1 fruit fly cellular context compared by ENCODE assay signal in genomic region chr3R:28904816-28905435, dm6.
TF ChIP-seq lines count a peak whose summit lies in the region.

No protein-coding gene starts in this region.

TF ChIP-seq in whole organism, embryonic, 481 proteins besides CTCF, POLR2A, EP300 and RAD21 (continued from another document and continues in another):
- TF ChIP-seq CG4854 (GFP tag; optimal IDR thresholded peaks at IDR 0.05; lab: Kevin White, UChicago) = no peak
- TF ChIP-seq Hey (tag; optimal IDR thresholded peaks at IDR 0.05; lab: Kevin White, UChicago) = no peak
- TF ChIP-seq exex (tag; optimal IDR thresholded peaks at IDR 0.05; lab: Kevin White, UChicago) = no peak
- TF ChIP-seq NK7.1 (GFP tag; optimal IDR thresholded peaks at IDR 0.05; lab: Kevin White, UChicago) = peak; percentile 55
- peak; percentile 42 for TF ChIP-seq CG3407 (GFP tag; optimal IDR thresholded peaks at IDR 0.05; lab: Kevin White, UChicago)
- peak; percentile 70 to 81 for TF ChIP-seq Pdp1 (GFP tag; optimal IDR thresholded peaks at IDR 0.05; lab: Kevin White, UChicago)
- TF ChIP-seq gcm (GFP tag; optimal IDR thresholded peaks at IDR 0.05; lab: Kevin White, UChicago) = peak; percentile 42
- peak; percentile 68 for TF ChIP-seq CG7372 (GFP tag; IDR thresholded peaks at IDR 0.05; lab: Robert Waterston, UW)
- TF ChIP-seq tx (GFP tag; optimal IDR thresholded peaks at IDR 0.05; lab: Kevin White, UChicago) = peak; percentile 76
- TF ChIP-seq lbe (GFP tag; optimal IDR thresholded peaks at IDR 0.05; lab: Kevin White, UChicago) = no peak
- TF ChIP-seq CG15269 (tag; optimal IDR thresholded peaks at IDR 0.05; lab: Kevin White, UChicago) = peak; percentile 84
- TF ChIP-seq CG9817 (tag; optimal IDR thresholded peaks at IDR 0.05; lab: Kevin White, UChicago) = peak; percentile 82
- TF ChIP-seq CG3281 (GFP tag; optimal IDR thresholded peaks at IDR 0.05; lab: Kevin White, UChicago) = peak; percentile 68
- TF ChIP-seq az2 (GFP tag; optimal IDR thresholded peaks at IDR 0.05; lab: Kevin White, UChicago) = peak; percentile 73
- peak; percentile 76 for TF ChIP-seq Rx (GFP tag; IDR thresholded peaks at IDR 0.05; lab: Robert Waterston, UW)
- TF ChIP-seq lola (GFP tag; optimal IDR thresholded peaks at IDR 0.05; lab: Kevin White, UChicago) = peak in 1 of 3 experiments; percentile 4
- peak; percentile 59 for TF ChIP-seq CG10321 (GFP tag; IDR thresholded peaks at IDR 0.05; lab: Robert Waterston, UW)
- TF ChIP-seq esg (GFP tag; conservative IDR thresholded peaks at IDR 0.05; lab: Robert Waterston, UW) = peak; percentile 69
- TF ChIP-seq CG1832 (GFP tag; optimal IDR thresholded peaks at IDR 0.05; lab: Kevin White, UChicago) = no peak
- TF ChIP-seq sim (GFP tag; IDR thresholded peaks at IDR 0.05; lab: Robert Waterston, UW) = 0 out of 2 replicates have a peak, but pooled peaks have one; percentile 20
- no peak for TF ChIP-seq cg (GFP tag; optimal IDR thresholded peaks at IDR 0.05; lab: Kevin White, UChicago)
- TF ChIP-seq row (GFP tag; IDR thresholded peaks at IDR 0.05; lab: Robert Waterston, UW) = peak; percentile 86
- peak; percentile 8 for TF ChIP-seq CG11723 (GFP tag; optimal IDR thresholded peaks at IDR 0.05; lab: Kevin White, UChicago)
- TF ChIP-seq sc (optimal IDR thresholded peaks at IDR 0.05; lab: Kevin White, UChicago) = no peak
- peak; percentile 3 for TF ChIP-seq sc (GFP tag; optimal IDR thresholded peaks at IDR 0.05; lab: Kevin White, UChicago)
- peak; percentile 27 for TF ChIP-seq CG6765 (GFP tag; optimal IDR thresholded peaks at IDR 0.05; lab: Kevin White, UChicago)
- peak; percentile 59; the same call in 1 of the 2 replicates for TF ChIP-seq toy (GFP tag; IDR thresholded peaks at IDR 0.05; lab: Robert Waterston, UW)
- TF ChIP-seq fru (optimal IDR thresholded peaks at IDR 0.05; lab: Kevin White, UChicago) = no peak
- no peak for TF ChIP-seq dmrt11E (tag; optimal IDR thresholded peaks at IDR 0.05; lab: Kevin White, UChicago)
- TF ChIP-seq CG32532 (GFP tag; IDR thresholded peaks at IDR 0.05; lab: Robert Waterston, UW) = peak; percentile 93
- peak; percentile 53 for TF ChIP-seq CG10462 (GFP tag; optimal IDR thresholded peaks at IDR 0.05; lab: Kevin White, UChicago)
- TF ChIP-seq CG10565 (GFP tag; optimal IDR thresholded peaks at IDR 0.05; lab: Kevin White, UChicago) = no peak
- TF ChIP-seq prd (optimal IDR thresholded peaks at IDR 0.05; lab: Kevin White, UChicago) = no peak
- peak; percentile 90 for TF ChIP-seq prd (GFP tag; IDR thresholded peaks at IDR 0.05; lab: Robert Waterston, UW)
- no peak for TF ChIP-seq Bgb (GFP tag; IDR thresholded peaks at IDR 0.05; lab: Robert Waterston, UW; ENCODE audit: partially characterized antibody)
- TF ChIP-seq nom (GFP tag; optimal IDR thresholded peaks at IDR 0.05; lab: Kevin White, UChicago) = no peak
- TF ChIP-seq ranshi (GFP tag; IDR thresholded peaks at IDR 0.05; lab: Robert Waterston, UW) = peak; percentile 86
- TF ChIP-seq eyg (GFP tag; optimal IDR thresholded peaks at IDR 0.05; lab: Kevin White, UChicago) = peak; percentile 61
- TF ChIP-seq CG1603 (tag; optimal IDR thresholded peaks at IDR 0.05; lab: Kevin White, UChicago) = peak; percentile 84
- TF ChIP-seq CG12659 (GFP tag; optimal IDR thresholded peaks at IDR 0.05; lab: Kevin White, UChicago) = peak; percentile 71
- peak; percentile 66 for TF ChIP-seq Atf3 (GFP tag; optimal IDR thresholded peaks at IDR 0.05; lab: Kevin White, UChicago)
- peak; percentile 96 for TF ChIP-seq Ets65A (GFP tag; lab: Kevin White, UChicago)
- TF ChIP-seq jing (GFP tag; optimal IDR thresholded peaks at IDR 0.05; lab: Kevin White, UChicago) = peak; percentile 62
- TF ChIP-seq CG9932 (GFP tag; IDR thresholded peaks at IDR 0.05; lab: Robert Waterston, UW) = peak; percentile 94
- no peak; the same call in 2 of the 3 replicates for TF ChIP-seq jigr1 (GFP tag; IDR thresholded peaks at IDR 0.05; lab: Robert Waterston, UW)
- TF ChIP-seq pum (GFP tag; optimal IDR thresholded peaks at IDR 0.05; lab: Kevin White, UChicago) = peak; percentile 68
- peak; percentile 58 for TF ChIP-seq CG14050 (GFP tag; IDR thresholded peaks at IDR 0.05; lab: Robert Waterston, UW)
- peak; percentile 74 for TF ChIP-seq lab (GFP tag; optimal IDR thresholded peaks at IDR 0.05; lab: Kevin White, UChicago)
- no peak for TF ChIP-seq trh (GFP tag; optimal IDR thresholded peaks at IDR 0.05; lab: Kevin White, UChicago)
- peak; percentile 68 for TF ChIP-seq CG12391 (tag; optimal IDR thresholded peaks at IDR 0.05; lab: Kevin White, UChicago)
- peak; percentile 83 for TF ChIP-seq PHDP (tag; optimal IDR thresholded peaks at IDR 0.05; lab: Kevin White, UChicago)
- TF ChIP-seq Mrtf (GFP tag; IDR thresholded peaks at IDR 0.05; lab: Robert Waterston, UW) = peak; percentile 79
- peak; percentile 40 for TF ChIP-seq CG1792 (GFP tag; optimal IDR thresholded peaks at IDR 0.05; lab: Kevin White, UChicago)
- TF ChIP-seq mld (GFP tag; IDR thresholded peaks at IDR 0.05; lab: Robert Waterston, UW; ENCODE audit: partially characterized antibody) = no peak
- TF ChIP-seq org-1 (GFP tag; optimal IDR thresholded peaks at IDR 0.05; lab: Kevin White, UChicago) = peak; percentile 53
- TF ChIP-seq lov (optimal IDR thresholded peaks at IDR 0.05; lab: Kevin White, UChicago) = no peak
- TF ChIP-seq lov (GFP tag; IDR thresholded peaks at IDR 0.05; lab: Robert Waterston, UW) = no peak; the same call in 2 of the 3 replicates
- TF ChIP-seq Camta (GFP tag; optimal IDR thresholded peaks at IDR 0.05; lab: Kevin White, UChicago) = peak; percentile 69
- TF ChIP-seq ken (GFP tag; IDR thresholded peaks at IDR 0.05; lab: Robert Waterston, UW) = peak; percentile 78
- peak; percentile 62 for TF ChIP-seq CG43689 (GFP tag; IDR thresholded peaks at IDR 0.05; lab: Robert Waterston, UW)
- peak; percentile 58 for TF ChIP-seq ems (GFP tag; optimal IDR thresholded peaks at IDR 0.05; lab: Kevin White, UChicago)
- TF ChIP-seq CG4820 (GFP tag; optimal IDR thresholded peaks at IDR 0.05; lab: Kevin White, UChicago) = peak; percentile 33
- TF ChIP-seq ab (GFP tag; optimal IDR thresholded peaks at IDR 0.05; lab: Kevin White, UChicago) = peak; percentile 65
- peak in 1 of 2 experiments; percentile 47 for TF ChIP-seq Eip74EF (GFP tag; optimal IDR thresholded peaks at IDR 0.05; lab: Kevin White, UChicago)
- TF ChIP-seq Myb (GFP tag; optimal IDR thresholded peaks at IDR 0.05; lab: Kevin White, UChicago) = peak; percentile 63
- TF ChIP-seq dpn (GFP tag; optimal IDR thresholded peaks at IDR 0.05; lab: Kevin White, UChicago) = peak; percentile 84 to 88
- no peak for TF ChIP-seq hkb (optimal IDR thresholded peaks at IDR 0.05; lab: Kevin White, UChicago)
- peak; percentile 78 for TF ChIP-seq hkb (GFP tag; IDR thresholded peaks at IDR 0.05; lab: Robert Waterston, UW)
- peak; percentile 25 for TF ChIP-seq slou (GFP tag; optimal IDR thresholded peaks at IDR 0.05; lab: Kevin White, UChicago)
- TF ChIP-seq CG4282 (GFP tag; optimal IDR thresholded peaks at IDR 0.05; lab: Kevin White, UChicago) = no peak
- peak; percentile 21 for TF ChIP-seq CG2202 (tag; optimal IDR thresholded peaks at IDR 0.05; lab: Kevin White, UChicago)
- peak; percentile 77 for TF ChIP-seq CG2678 (tag; optimal IDR thresholded peaks at IDR 0.05; lab: Kevin White, UChicago)
- TF ChIP-seq CG6854 (GFP tag; optimal IDR thresholded peaks at IDR 0.05; lab: Kevin White, UChicago) = peak; percentile 31
- TF ChIP-seq Dll (GFP tag; IDR thresholded peaks at IDR 0.05; lab: Robert Waterston, UW; ENCODE audit: partially characterized antibody) = no peak
- peak; percentile 75 for TF ChIP-seq stc (GFP tag; IDR thresholded peaks at IDR 0.05; lab: Robert Waterston, UW)
- TF ChIP-seq vvl (GFP tag; IDR thresholded peaks at IDR 0.05; lab: Robert Waterston, UW) = peak; percentile 85
- peak; percentile 64 to 74 for TF ChIP-seq Hr51 (GFP tag; optimal IDR thresholded peaks at IDR 0.05; lab: Kevin White, UChicago)
- peak; percentile 56 for TF ChIP-seq HHEX (GFP tag; optimal IDR thresholded peaks at IDR 0.05; lab: Kevin White, UChicago)
- peak; percentile 86 for TF ChIP-seq CHES-1-like (GFP tag; optimal IDR thresholded peaks at IDR 0.05; lab: Kevin White, UChicago)
- TF ChIP-seq CG10431 (GFP tag; optimal IDR thresholded peaks at IDR 0.05; lab: Kevin White, UChicago) = no peak
- TF ChIP-seq bcd (GFP tag; optimal IDR thresholded peaks at IDR 0.05; lab: Kevin White, UChicago) = peak; percentile 76
- TF ChIP-seq CG15073 (GFP tag; optimal IDR thresholded peaks at IDR 0.05; lab: Kevin White, UChicago) = no peak
- peak; percentile 27 for TF ChIP-seq CG18011 (GFP tag; optimal IDR thresholded peaks at IDR 0.05; lab: Kevin White, UChicago)
- TF ChIP-seq psq (GFP tag; optimal IDR thresholded peaks at IDR 0.05; lab: Kevin White, UChicago) = no peak
- peak; percentile 35; the same call in 1 of the 2 replicates for TF ChIP-seq dimm (GFP tag; IDR thresholded peaks at IDR 0.05; lab: Robert Waterston, UW)
- peak; percentile 26 for TF ChIP-seq en (GFP tag; optimal IDR thresholded peaks at IDR 0.05; lab: Kevin White, UChicago)
- no peak for TF ChIP-seq Trl (optimal IDR thresholded peaks at IDR 0.05; lab: Kevin White, UChicago)
- TF ChIP-seq Trl (GFP tag; optimal IDR thresholded peaks at IDR 0.05; lab: Kevin White, UChicago) = peak; percentile 77
- peak; percentile 83 for TF ChIP-seq gem (tag; optimal IDR thresholded peaks at IDR 0.05; lab: Kevin White, UChicago)
- TF ChIP-seq CG2889 (GFP tag; IDR thresholded peaks at IDR 0.05; lab: Robert Waterston, UW) = peak; percentile 88
- peak; percentile 67; the same call in 2 of the 3 replicates for TF ChIP-seq B-H1 (GFP tag; IDR thresholded peaks at IDR 0.05; lab: Robert Waterston, UW)
- no peak for TF ChIP-seq tna (GFP tag; IDR thresholded peaks at IDR 0.05; lab: Robert Waterston, UW; ENCODE audit: partially characterized antibody)
- peak; percentile 63; the same call in 1 of the 3 replicates for TF ChIP-seq ase (GFP tag; IDR thresholded peaks at IDR 0.05; lab: Robert Waterston, UW)
- peak; percentile 33 for TF ChIP-seq salm (tag; optimal IDR thresholded peaks at IDR 0.05; lab: Kevin White, UChicago)
- TF ChIP-seq MESR4 (GFP tag; optimal IDR thresholded peaks at IDR 0.05; lab: Kevin White, UChicago) = no peak
- TF ChIP-seq sd (tag; optimal IDR thresholded peaks at IDR 0.05; lab: Kevin White, UChicago) = peak; percentile 23
- peak; percentile 35; the same call in 1 of the 2 replicates for TF ChIP-seq peb (GFP tag; IDR thresholded peaks at IDR 0.05; lab: Robert Waterston, UW)
- no peak for TF ChIP-seq Hr39 (optimal IDR thresholded peaks at IDR 0.05; lab: Kevin White, UChicago)
- TF ChIP-seq CG31388 (GFP tag; optimal IDR thresholded peaks at IDR 0.05; lab: Kevin White, UChicago) = no peak
- peak; percentile 14 for TF ChIP-seq wek (GFP tag; optimal IDR thresholded peaks at IDR 0.05; lab: Kevin White, UChicago)
- peak; percentile 59 for TF ChIP-seq CG10543 (GFP tag; optimal IDR thresholded peaks at IDR 0.05; lab: Kevin White, UChicago)
- no peak; the same call in 1 of the 2 replicates for TF ChIP-seq CG32767 (GFP tag; IDR thresholded peaks at IDR 0.05; lab: Robert Waterston, UW)
- peak; percentile 85 for TF ChIP-seq NfI (GFP tag; optimal IDR thresholded peaks at IDR 0.05; lab: Kevin White, UChicago)
- peak; percentile 85 for TF ChIP-seq CG10366 (GFP tag; IDR thresholded peaks at IDR 0.05; lab: Robert Waterston, UW)
- peak; percentile 86 for TF ChIP-seq CG11247 (GFP tag; IDR thresholded peaks at IDR 0.05; lab: Robert Waterston, UW)
- TF ChIP-seq fd102C (GFP tag; optimal IDR thresholded peaks at IDR 0.05; lab: Kevin White, UChicago) = no peak
- no peak for TF ChIP-seq CG13287 (GFP tag; IDR thresholded peaks at IDR 0.05; lab: Robert Waterston, UW; ENCODE audit: partially characterized antibody)
- peak; percentile 76 for TF ChIP-seq Dad (GFP tag; optimal IDR thresholded peaks at IDR 0.05; lab: Kevin White, UChicago)
- TF ChIP-seq CG31365 (tag; optimal IDR thresholded peaks at IDR 0.05; lab: Kevin White, UChicago) = peak; percentile 51
- TF ChIP-seq CG8478 (optimal IDR thresholded peaks at IDR 0.05; lab: Kevin White, UChicago) = no peak
- TF ChIP-seq repo (GFP tag; optimal IDR thresholded peaks at IDR 0.05; lab: Kevin White, UChicago) = peak; percentile 59
- TF ChIP-seq grau (tag; optimal IDR thresholded peaks at IDR 0.05; lab: Kevin White, UChicago) = peak; percentile 96
- TF ChIP-seq HmgZ (tag; optimal IDR thresholded peaks at IDR 0.05; lab: Kevin White, UChicago) = peak; percentile 71
- TF ChIP-seq CG11398 (GFP tag; optimal IDR thresholded peaks at IDR 0.05; lab: Kevin White, UChicago) = peak; percentile 73
- peak; percentile 7; the same call in 1 of the 2 replicates for TF ChIP-seq Nf-YA (GFP tag; IDR thresholded peaks at IDR 0.05; lab: Robert Waterston, UW)
- TF ChIP-seq croc (GFP tag; conservative IDR thresholded peaks at IDR 0.05; lab: Robert Waterston, UW) = no peak; the same call in 2 of the 3 replicates
- TF ChIP-seq Bdp1 (GFP tag; optimal IDR thresholded peaks at IDR 0.05; lab: Kevin White, UChicago) = peak; percentile 21
- no peak for TF ChIP-seq amos (GFP tag; IDR thresholded peaks at IDR 0.05; lab: Robert Waterston, UW; ENCODE audit: partially characterized antibody)
- peak; percentile 93 for TF ChIP-seq sens (GFP tag; lab: Kevin White, UChicago)
- peak; percentile 66 for TF ChIP-seq fu2 (GFP tag; optimal IDR thresholded peaks at IDR 0.05; lab: Kevin White, UChicago)
- TF ChIP-seq hth (optimal IDR thresholded peaks at IDR 0.05; lab: Kevin White, UChicago) = no peak
- no peak for TF ChIP-seq sens-2 (GFP tag; IDR thresholded peaks at IDR 0.05; lab: Robert Waterston, UW)
- TF ChIP-seq CG7963 (GFP tag; IDR thresholded peaks at IDR 0.05; lab: Robert Waterston, UW; ENCODE audit: partially characterized antibody) = no peak
- no peak for TF ChIP-seq CG2199 (GFP tag; IDR thresholded peaks at IDR 0.05; lab: Robert Waterston, UW)
- TF ChIP-seq wdn (GFP tag; IDR thresholded peaks at IDR 0.05; lab: Robert Waterston, UW) = peak; percentile 79; the same call in 1 of the 2 replicates
- no peak for TF ChIP-seq sqz (GFP tag; optimal IDR thresholded peaks at IDR 0.05; lab: Kevin White, UChicago)
- TF ChIP-seq kni (GFP tag; optimal IDR thresholded peaks at IDR 0.05; lab: Kevin White, UChicago) = no peak
- TF ChIP-seq CG17385 (GFP tag; optimal IDR thresholded peaks at IDR 0.05; lab: Kevin White, UChicago) = peak; percentile 61
- no peak for TF ChIP-seq grn (GFP tag; optimal IDR thresholded peaks at IDR 0.05; lab: Kevin White, UChicago)
- no peak for TF ChIP-seq bbx (GFP tag; IDR thresholded peaks at IDR 0.05; lab: Robert Waterston, UW; ENCODE audit: partially characterized antibody)
- TF ChIP-seq CoRest (tag; optimal IDR thresholded peaks at IDR 0.05; lab: Kevin White, UChicago) = peak; percentile 78
- peak; percentile 38 for TF ChIP-seq shn (GFP tag; optimal IDR thresholded peaks at IDR 0.05; lab: Kevin White, UChicago)
